Fruit fly (Drosophila melanogaster) S2 (cell line): ENCODE data around the gene CG13737.

Source experiments
- CG8478 ChIP-seq: fragments of >200 bp; optimal IDR thresholded peaks from 2 replicates; lab custom pipeline; 2018
- CTCF ChIP-seq, 2 experiments: fragments of >200 bp; optimal IDR thresholded peaks; 2 replicates each; lab custom pipeline; 2018

DNA sequence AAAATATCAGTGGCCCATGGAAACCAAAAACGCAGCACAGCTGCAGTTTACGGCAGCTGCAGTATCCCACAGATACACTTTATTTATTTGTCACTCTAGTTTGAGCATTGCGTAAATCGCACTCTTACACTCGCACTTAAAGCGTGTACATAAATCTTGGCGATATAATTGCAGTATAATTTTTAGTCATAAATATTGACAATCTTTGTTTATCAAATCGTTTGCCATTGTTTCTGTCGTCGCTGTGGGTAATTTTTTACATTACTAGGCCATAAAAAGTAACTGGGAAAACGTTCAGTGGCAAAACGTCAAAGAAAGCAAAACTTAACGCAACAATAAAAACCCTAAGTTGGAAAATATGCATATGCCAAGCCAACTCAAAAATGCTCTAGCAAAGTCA lies 890 bp upstream of the CG13737 start:
- TF ChIP-seq CG8478 (lab: Kevin White, UChicago) (no peak), CTCF (optimal IDR thresholded peaks at IDR 0.05; lab: Kevin White, UChicago) (no peak)
